Worm (Caenorhabditis elegans) whole organism, mixed stage, embryonic: ENCODE data around the gene F41E7.2.

ENCODE experiments used
- M03D4.4 ChIP-seq: sonication (generic microtip); optimal IDR thresholded peaks from 2 replicates; lab custom pipeline; 2017; ENCODE audit warnings: mild to moderate bottlenecking, missing genetic modification characterization, missing compliant biosample characterization
- bed-3 ChIP-seq: fragments of 200-800 bp; sonication (Bioruptor generic); optimal IDR thresholded peaks from 3 replicates; lab custom pipeline; 2018; ENCODE audit warnings: mild to moderate bottlenecking, missing genetic modification characterization, moderate library complexity, missing compliant biosample characterization
- ces-1 ChIP-seq: fragments of 150-350 bp; optimal IDR thresholded peaks from 2 replicates; lab custom pipeline; 2014; ENCODE audit warnings: missing biosample characterization, missing genetic modification reagents, missing genetic modification characterization
- cnd-1 ChIP-seq: fragments of 200-800 bp; sonication (Bioruptor generic); optimal IDR thresholded peaks from 2 replicates; lab custom pipeline; 2018; ENCODE audit warnings: mild to moderate bottlenecking, missing genetic modification characterization, missing compliant biosample characterization
- elt-3 ChIP-seq: fragments of 150-350 bp; optimal IDR thresholded peaks from 2 replicates; lab custom pipeline; 2014; ENCODE audit warnings: missing biosample characterization, missing genetic modification characterization
- lsy-2 ChIP-seq: fragments of 150-350 bp; optimal IDR thresholded peaks from 2 replicates; lab custom pipeline; 2014; ENCODE audit warnings: missing biosample characterization, missing genetic modification characterization
- nhr-237 ChIP-seq: fragments of 150-350 bp; optimal IDR thresholded peaks from 2 replicates; lab custom pipeline; 2014; ENCODE audit warnings: missing biosample characterization, missing genetic modification characterization
- nhr-28 ChIP-seq: fragments of 150-350 bp; optimal IDR thresholded peaks from 2 replicates; lab custom pipeline; 2014; ENCODE audit warnings: missing biosample characterization, missing genetic modification characterization
- nhr-76 ChIP-seq: sonication (generic microtip); optimal IDR thresholded peaks from 2 replicates; lab custom pipeline; 2017; ENCODE audit warnings: missing biosample characterization, missing genetic modification characterization
- pha-4 ChIP-seq: fragments of 150-350 bp; optimal IDR thresholded peaks from 2 replicates; lab custom pipeline; 2018; ENCODE audit warnings: missing biosample characterization, missing genetic modification reagents, missing genetic modification characterization
- snpc-4 ChIP-seq: fragments of 150-350 bp; optimal IDR thresholded peaks from 2 replicates; lab custom pipeline; 2014; ENCODE audit warnings: missing biosample characterization, missing genetic modification characterization
- unc-39 ChIP-seq: fragments of 150-350 bp; optimal IDR thresholded peaks from 2 replicates; lab custom pipeline; 2014; ENCODE audit warnings: missing biosample characterization, missing genetic modification characterization
- ztf-11 ChIP-seq: fragments of 150-350 bp; optimal IDR thresholded peaks from 2 replicates; lab custom pipeline; 2014; ENCODE audit warnings: missing biosample characterization, missing genetic modification characterization

- TF ChIP-seq pha-4 (tag; lab: Kevin White, UChicago) (no peak), elt-3 (tag; lab: Kevin White, UChicago) (no peak), nhr-237 (tag; lab: Kevin White, UChicago) (no peak), nhr-76 (tag; lab: Kevin White, UChicago) (no peak), unc-39 (no peak), lsy-2 (tag; lab: Kevin White, UChicago) (no peak), snpc-4 (tag; lab: Kevin White, UChicago) (no peak), bed-3 (no peak), ztf-11 (no peak), nhr-28 (no peak), cnd-1 (tag; lab: Kevin White, UChicago) (no peak), ces-1 (GFP tag; lab: Kevin White, UChicago) (no peak), M03D4.4 (tag; lab: Kevin White, UChicago) (no peak)
Observed at ce11 chrX:10307495-10307894, 34.0 kb downstream of the F41E7.2 start, which contains the start of gene F41E7.7.
